Fruit fly (Drosophila melanogaster) Kc167 (cell line): Measurements from ENCODE around the gene mthl9.

Experiments
- Sin3A ChIP-seq: fragments of >200 bp; optimal IDR thresholded peaks from 2 replicates; lab custom pipeline; 2018; ENCODE audit warnings: missing external identifiers
- h ChIP-seq: fragments of >200 bp; optimal IDR thresholded peaks from 3 replicates; lab custom pipeline; 2018; ENCODE audit warnings: missing external identifiers
- ttk ChIP-seq: sonication (Bioruptor generic); optimal IDR thresholded peaks from 2 replicates; lab custom pipeline; 2017; ENCODE audit warnings: missing external identifiers

DNA sequence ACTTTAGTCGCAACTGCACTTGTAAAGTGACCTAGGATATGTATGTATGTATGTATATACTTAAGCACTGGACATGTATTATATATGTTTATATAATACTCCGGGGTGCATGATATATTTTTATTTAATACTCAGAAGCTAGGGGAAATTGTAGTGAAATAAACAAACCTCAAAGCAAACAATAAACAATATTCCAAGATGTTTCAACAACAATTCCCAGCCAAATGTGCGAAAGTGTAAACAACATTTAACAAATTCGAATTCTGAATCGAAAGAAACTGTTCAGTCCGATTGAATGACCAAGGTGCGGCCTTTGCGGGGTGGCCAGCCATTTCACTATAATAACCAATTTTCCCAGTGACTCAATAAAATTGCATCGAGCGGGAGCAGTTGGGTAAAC is 8.0 kb upstream of the mthl9 start:
- TF ChIP-seq h (lab: Kevin White, UChicago) (no peak), Sin3A (lab: Kevin White, UChicago) (no peak), ttk (lab: Kevin White, UChicago) (no peak)
